Fruit fly (Drosophila melanogaster) whole organism, embryonic: ENCODE data around the gene RhoGAP93B.

ENCODE experiments used
- Ada2b ChIP-seq: fragments of 200-800 bp; sonication (Bioruptor generic); IDR thresholded peaks from 2 replicates; pipeline ENCODE4 v1.3.6; 2022; ENCODE audit warnings: missing biosample characterization, missing genetic modification characterization
- Antp ChIP-seq: fragments of 200-800 bp; sonication (Bioruptor generic); optimal IDR thresholded peaks from 3 replicates; lab custom pipeline; 2016; ENCODE audit warnings: missing biosample characterization, missing genetic modification characterization
- Bgb ChIP-seq: fragments of 200-800 bp; sonication (Bioruptor generic); IDR thresholded peaks from 2 replicates; pipeline ENCODE4 v1.3.6; 2022; ENCODE audit warnings: missing biosample characterization, missing genetic modification characterization; ENCODE audit not compliant: partially characterized antibody
- CG10267 ChIP-seq: fragments of 200-800 bp; sonication (Bioruptor generic); optimal IDR thresholded peaks from 2 replicates; lab custom pipeline; 2018; ENCODE audit warnings: missing biosample characterization, mild to moderate bottlenecking, missing genetic modification characterization, moderate library complexity
- CG13287 ChIP-seq: fragments of 200-800 bp; sonication (Bioruptor generic); IDR thresholded peaks from 2 replicates; pipeline ENCODE4 v1.3.6; 2022; ENCODE audit warnings: missing biosample characterization, missing genetic modification characterization; ENCODE audit not compliant: partially characterized antibody
- CG14710 ChIP-seq: fragments of 200-800 bp; sonication (Bioruptor generic); optimal IDR thresholded peaks from 3 replicates; lab custom pipeline; 2019; ENCODE audit warnings: missing biosample characterization, mild to moderate bottlenecking, missing genetic modification characterization, moderate library complexity
- CG15269 ChIP-seq: fragments of 200-800 bp; sonication (Bioruptor generic); optimal IDR thresholded peaks from 2 replicates; lab custom pipeline; 2018; ENCODE audit warnings: missing biosample characterization, mild to moderate bottlenecking, missing genetic modification characterization, moderate library complexity
- CG2116 ChIP-seq: fragments of 200-800 bp; sonication (Bioruptor generic); optimal IDR thresholded peaks from 3 replicates; lab custom pipeline; 2018; ENCODE audit warnings: missing biosample characterization, mild to moderate bottlenecking, missing genetic modification characterization
- CG34422 ChIP-seq: fragments of 200-800 bp; sonication (Bioruptor generic); IDR thresholded peaks from 3 replicates; pipeline ENCODE4 v1.3.6; 2022; ENCODE audit warnings: missing biosample characterization, missing genetic modification characterization
- CG4617 ChIP-seq: fragments of 200-800 bp; sonication (Bioruptor generic); optimal IDR thresholded peaks from 3 replicates; lab custom pipeline; 2016; ENCODE audit warnings: missing biosample characterization, missing genetic modification characterization, borderline replicate concordance
- CG5245 ChIP-seq: fragments of 200-800 bp; sonication (Bioruptor generic); optimal IDR thresholded peaks from 3 replicates; lab custom pipeline; 2016; ENCODE audit warnings: missing biosample characterization, missing genetic modification characterization
- CG6791 ChIP-seq: fragments of 200-800 bp; sonication (Bioruptor generic); IDR thresholded peaks from 3 replicates; pipeline ENCODE4 v1.3.6; 2022; ENCODE audit warnings: missing biosample characterization, missing genetic modification characterization; ENCODE audit not compliant: partially characterized antibody
- CG8290 ChIP-seq, 3 experiments: fragments of 200-800 bp; sonication (Bioruptor generic); optimal IDR thresholded peaks; 2 replicates each; lab custom pipeline; 2016 to 2019; ENCODE audit warnings: missing biosample characterization in 3 of 3, missing genetic modification characterization in 3 of 3, mild to moderate bottlenecking in 2 of 3, moderate library complexity in 1 of 3
- CG8944 ChIP-seq: fragments of 200-800 bp; sonication (Bioruptor generic); optimal IDR thresholded peaks from 3 replicates; lab custom pipeline; 2016; ENCODE audit warnings: missing biosample characterization, missing genetic modification characterization
- Dll ChIP-seq: fragments of 200-800 bp; sonication (Bioruptor generic); IDR thresholded peaks from 4 replicates; pipeline ENCODE4 v1.3.6; 2022; ENCODE audit warnings: missing biosample characterization, missing genetic modification characterization; ENCODE audit not compliant: partially characterized antibody
- Dp ChIP-seq: fragments of 200-800 bp; sonication (Bioruptor generic); optimal IDR thresholded peaks from 2 replicates; lab custom pipeline; 2018; ENCODE audit warnings: missing biosample characterization, mild to moderate bottlenecking, missing genetic modification characterization, moderate library complexity
- Dref ChIP-seq: fragments of 200-800 bp; sonication (Bioruptor generic); IDR thresholded peaks from 2 replicates; pipeline ENCODE4 v1.3.6; 2022; ENCODE audit warnings: missing biosample characterization, missing genetic modification characterization
- E2f2 ChIP-seq: fragments of 200-800 bp; sonication (Bioruptor generic); IDR thresholded peaks from 2 replicates; pipeline ENCODE4 v1.3.6; 2022; ENCODE audit warnings: missing biosample characterization, missing genetic modification characterization
- Ets97D ChIP-seq: fragments of 200-800 bp; sonication (Bioruptor generic); optimal IDR thresholded peaks from 3 replicates; lab custom pipeline; 2016; ENCODE audit warnings: missing biosample characterization, missing genetic modification characterization
- Fer3 ChIP-seq: fragments of 200-800 bp; sonication (Bioruptor generic); optimal IDR thresholded peaks from 2 replicates; lab custom pipeline; 2018; ENCODE audit warnings: missing biosample characterization, mild to moderate bottlenecking, missing genetic modification characterization, moderate library complexity
- HmgZ ChIP-seq: fragments of 200-800 bp; sonication (Bioruptor generic); optimal IDR thresholded peaks from 2 replicates; lab custom pipeline; 2018; ENCODE audit warnings: missing biosample characterization, mild to moderate bottlenecking, missing genetic modification characterization
- Hsf ChIP-seq: fragments of 200-800 bp; sonication (Bioruptor generic); optimal IDR thresholded peaks from 3 replicates; lab custom pipeline; 2016; ENCODE audit warnings: missing biosample characterization, missing genetic modification characterization
- MESR4 ChIP-seq: fragments of 200-800 bp; sonication (Bioruptor generic); optimal IDR thresholded peaks from 2 replicates; lab custom pipeline; 2018; ENCODE audit warnings: missing biosample characterization, mild to moderate bottlenecking, missing genetic modification characterization, moderate library complexity
- Med ChIP-seq: fragments of 200-800 bp; sonication (Bioruptor generic); peaks from one replicate; lab custom pipeline; 2016; ENCODE audit warnings: missing biosample characterization, missing genetic modification characterization, mild to moderate bottlenecking, inconsistent platforms, moderate library complexity
- Pdp1 ChIP-seq, 2 experiments: fragments of 200-800 bp; sonication (Bioruptor generic); optimal IDR thresholded peaks; 3 replicates each; lab custom pipeline; 2016; ENCODE audit warnings: missing biosample characterization in 2 of 2, missing genetic modification characterization in 2 of 2, mild to moderate bottlenecking in 1 of 2, moderate library complexity in 1 of 2
- Sin3A ChIP-seq: fragments of >200 bp; optimal IDR thresholded peaks from 2 replicates; lab custom pipeline; 2018
- Xrp1 ChIP-seq: fragments of 200-800 bp; sonication (Bioruptor generic); IDR thresholded peaks from 2 replicates; pipeline ENCODE4 v1.3.6; 2022; ENCODE audit warnings: missing biosample characterization, missing genetic modification characterization
- amos ChIP-seq: fragments of 200-800 bp; sonication (Bioruptor generic); IDR thresholded peaks from 2 replicates; pipeline ENCODE4 v1.3.6; 2022; ENCODE audit warnings: missing biosample characterization, missing genetic modification characterization; ENCODE audit not compliant: partially characterized antibody
- ase ChIP-seq: fragments of 200-800 bp; sonication (Bioruptor generic); IDR thresholded peaks from 3 replicates; pipeline ENCODE4 v1.3.6; 2022; ENCODE audit warnings: missing biosample characterization, missing genetic modification characterization
- bbx ChIP-seq: fragments of 200-800 bp; sonication (Bioruptor generic); IDR thresholded peaks from 2 replicates; pipeline ENCODE4 v1.3.6; 2022; ENCODE audit warnings: missing biosample characterization, missing genetic modification characterization; ENCODE audit not compliant: partially characterized antibody
- ci ChIP-seq: fragments of 200-800 bp; sonication (Bioruptor generic); IDR thresholded peaks from 3 replicates; pipeline ENCODE4 v1.3.6; 2022; ENCODE audit warnings: missing biosample characterization, missing genetic modification characterization
- dm ChIP-seq: fragments of 200-800 bp; sonication (Bioruptor generic); optimal IDR thresholded peaks from 3 replicates; lab custom pipeline; 2016; ENCODE audit warnings: missing biosample characterization, missing genetic modification characterization
- dpn ChIP-seq, 2 experiments: fragments of 200-800 bp; sonication (Bioruptor generic); optimal IDR thresholded peaks; 3 replicates each; lab custom pipeline; 2016; ENCODE audit warnings: missing biosample characterization in 2 of 2, missing genetic modification characterization in 2 of 2
- dysf ChIP-seq: fragments of 200-800 bp; sonication (Bioruptor generic); IDR thresholded peaks from 3 replicates; pipeline ENCODE4 v1.3.6; 2022; ENCODE audit warnings: missing biosample characterization, missing genetic modification characterization
- ems ChIP-seq: fragments of 200-800 bp; sonication (Bioruptor generic); optimal IDR thresholded peaks from 3 replicates; lab custom pipeline; 2016; ENCODE audit warnings: missing biosample characterization, missing genetic modification characterization
- ftz-f1 ChIP-seq: fragments of 200-800 bp; sonication (Bioruptor generic); optimal IDR thresholded peaks from 2 replicates; lab custom pipeline; 2016; ENCODE audit warnings: missing biosample characterization, missing genetic modification characterization
- gfzf ChIP-seq: fragments of 200-800 bp; sonication (Bioruptor generic); optimal IDR thresholded peaks from 2 replicates; lab custom pipeline; 2016; ENCODE audit warnings: missing biosample characterization, mild to moderate bottlenecking, missing genetic modification characterization, moderate library complexity
- gsb-n ChIP-seq: fragments of 200-800 bp; sonication (Bioruptor generic); optimal IDR thresholded peaks from 3 replicates; lab custom pipeline; 2018; ENCODE audit warnings: missing biosample characterization, mild to moderate bottlenecking, missing genetic modification characterization
- mam ChIP-seq: fragments of 200-800 bp; sonication (Bioruptor generic); optimal IDR thresholded peaks from 3 replicates; lab custom pipeline; 2016; ENCODE audit warnings: missing biosample characterization, missing genetic modification characterization
- mld ChIP-seq: fragments of 200-800 bp; sonication (Bioruptor generic); IDR thresholded peaks from 3 replicates; pipeline ENCODE4 v1.3.6; 2022; ENCODE audit warnings: missing biosample characterization, missing genetic modification characterization; ENCODE audit not compliant: partially characterized antibody
- nau ChIP-seq: fragments of 200-800 bp; sonication (Bioruptor generic); optimal IDR thresholded peaks from 3 replicates; lab custom pipeline; 2017; ENCODE audit warnings: missing biosample characterization, mild to moderate bottlenecking, missing genetic modification characterization, missing genetic modification reagents
- pnt ChIP-seq: fragments of 200-800 bp; sonication (Bioruptor generic); optimal IDR thresholded peaks from 3 replicates; lab custom pipeline; 2016; ENCODE audit warnings: missing biosample characterization, missing genetic modification characterization
- row ChIP-seq: fragments of 200-800 bp; sonication (Bioruptor generic); IDR thresholded peaks from 3 replicates; pipeline ENCODE4 v1.3.6; 2022; ENCODE audit warnings: missing biosample characterization, missing genetic modification characterization
- slbo ChIP-seq: fragments of 200-800 bp; sonication (Bioruptor generic); IDR thresholded peaks from 2 replicates; pipeline ENCODE4 v1.3.6; 2022; ENCODE audit warnings: missing biosample characterization, missing genetic modification characterization
- ssp ChIP-seq: fragments of 200-800 bp; sonication (Bioruptor generic); IDR thresholded peaks from 2 replicates; pipeline ENCODE4 v1.3.6; 2022; ENCODE audit warnings: missing biosample characterization, missing genetic modification characterization
- trem ChIP-seq: fragments of 200-800 bp; optimal IDR thresholded peaks from 3 replicates; lab custom pipeline; 2019; ENCODE audit warnings: missing biosample characterization, mild to moderate bottlenecking, missing genetic modification characterization, moderate library complexity
- unc-4 ChIP-seq: fragments of 200-800 bp; sonication (Bioruptor generic); IDR thresholded peaks from 2 replicates; pipeline ENCODE4 v1.3.6; 2022; ENCODE audit warnings: missing biosample characterization, missing genetic modification characterization; ENCODE audit not compliant: partially characterized antibody
- vvl ChIP-seq: fragments of 200-800 bp; sonication (Bioruptor generic); IDR thresholded peaks from 2 replicates; pipeline ENCODE4 v1.3.6; 2022; ENCODE audit warnings: missing biosample characterization, missing genetic modification characterization
- zen2 ChIP-seq: fragments of 200-800 bp; sonication (Bioruptor generic); IDR thresholded peaks from 3 replicates; pipeline ENCODE4 v1.3.6; 2022; ENCODE audit warnings: missing biosample characterization, missing genetic modification characterization; ENCODE audit not compliant: partially characterized antibody

RhoGAP93B gene

dm6 chr3R:21118784-21119183, 21.2 kb upstream of the RhoGAP93B start, which contains the start of gene Bdbt (continued):
- TF ChIP-seq ase (GFP tag; lab: Robert Waterston, UW): no peak
- TF ChIP-seq Hsf: peak; percentile 33
- peak; percentile 6 for TF ChIP-seq CG8944
- peak; percentile 73 for TF ChIP-seq HmgZ (tag; lab: Kevin White, UChicago)
- TF ChIP-seq mld: peak; percentile 83
- no peak for TF ChIP-seq CG5245 (GFP tag; lab: Kevin White, UChicago)
- peak; percentile 77 for TF ChIP-seq row (GFP tag; lab: Robert Waterston, UW)
- peak; percentile 63 for TF ChIP-seq zen2
- peak; percentile 25 for TF ChIP-seq Fer3 (tag; lab: Kevin White, UChicago)
- TF ChIP-seq Ada2b (GFP tag; lab: Robert Waterston, UW): 0 out of 2 replicates have a peak, but pooled peaks have one; percentile 38
- peak; percentile 81 for TF ChIP-seq gfzf
- TF ChIP-seq dysf: peak; percentile 32; the same call in 1 of the 3 replicates
- peak; percentile 5 for TF ChIP-seq MESR4 (GFP tag; lab: Kevin White, UChicago)
- TF ChIP-seq CG15269 (tag; lab: Kevin White, UChicago): no peak
- peak; percentile 39 for TF ChIP-seq Antp (GFP tag; lab: Kevin White, UChicago)
- peak; percentile 68 for TF ChIP-seq amos
- peak; percentile 68 for TF ChIP-seq slbo (GFP tag; lab: Robert Waterston, UW)
- TF ChIP-seq Dref (GFP tag; lab: Robert Waterston, UW): peak; percentile 9; the same call in 1 of the 2 replicates
- peak; percentile 35 for TF ChIP-seq ems
- TF ChIP-seq mam (GFP tag; lab: Kevin White, UChicago): peak; percentile 39
- peak; percentile 95 for TF ChIP-seq CG6791 (GFP tag; lab: Robert Waterston, UW)

DNA sequence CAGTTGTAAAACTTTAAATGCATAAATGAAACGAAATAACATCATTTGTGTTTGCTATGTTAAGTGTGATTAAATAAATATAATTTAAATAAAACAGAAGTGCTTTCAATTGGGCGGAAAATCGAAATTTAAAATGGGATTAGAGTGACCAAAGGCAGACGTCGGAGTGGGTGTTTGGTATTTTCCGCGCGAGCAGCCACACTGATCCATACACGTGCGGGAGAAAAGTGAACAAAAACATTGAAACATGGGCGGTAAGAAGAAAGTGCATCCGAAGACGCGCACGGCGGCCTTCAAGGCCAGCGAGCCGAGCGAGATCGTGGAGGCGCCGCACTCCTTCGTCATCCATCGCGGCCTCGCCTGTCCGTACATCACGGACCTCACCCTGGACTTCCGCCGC, 18.4 kb upstream of the RhoGAP93B start, which contains the start of gene ppan:
Gene ppan (plus strand): TSS at position 198 of the 400 bp plus-strand sequence.
- TF ChIP-seq CG34422 (GFP tag; lab: Robert Waterston, UW) (peak; percentile 77; the same call in 2 of the 3 replicates), unc-4 (GFP tag; lab: Robert Waterston, UW) (peak; percentile 35; the same call in 1 of the 2 replicates), E2f2 (peak; percentile 91), CG14710 (peak; percentile 42), CG2116 (GFP tag; lab: Kevin White, UChicago) (peak; percentile 44), Ets97D (peak; percentile 58), pnt (GFP tag; lab: Kevin White, UChicago) (no peak), trem (tag; lab: Kevin White, UChicago) (peak; percentile 33), Dp (GFP tag; lab: Kevin White, UChicago) (peak; percentile 84), vvl (GFP tag; lab: Robert Waterston, UW) (0 out of 2 replicates have a peak, but pooled peaks have one; percentile 8), Med (GFP tag; lab: Kevin White, UChicago) (peak; percentile 70), dpn (GFP tag; optimal IDR thresholded peaks at IDR 0.05; lab: Kevin White, UChicago) (no peak), ssp (peak; percentile 46), nau (GFP tag; lab: Kevin White, UChicago) (no peak), CG10267 (tag; lab: Kevin White, UChicago) (peak; percentile 31), CG13287 (GFP tag; lab: Robert Waterston, UW) (peak; percentile 64), Bgb (GFP tag; lab: Robert Waterston, UW) (peak; percentile 53), gsb-n (tag; lab: Kevin White, UChicago) (no peak), ftz-f1 (GFP tag; lab: Kevin White, UChicago) (peak; percentile 66), dm (peak; percentile 96), CG8944 (no peak), ci (peak; percentile 30; the same call in 1 of the 3 replicates), CG4617 (peak; percentile 16), Xrp1 (GFP tag; lab: Robert Waterston, UW) (0 out of 2 replicates have a peak, but pooled peaks have one; percentile 13), bbx (GFP tag; lab: Robert Waterston, UW) (0 out of 2 replicates have a peak, but pooled peaks have one; percentile 31), CG8290 (GFP tag; optimal IDR thresholded peaks at IDR 0.05; lab: Kevin White, UChicago) (no peak), CG8290 (tag; optimal IDR thresholded peaks at IDR 0.05; lab: Kevin White, UChicago) (no peak), Sin3A (lab: Kevin White, UChicago) (peak; percentile 6), Pdp1 (GFP tag; optimal IDR thresholded peaks at IDR 0.05; lab: Kevin White, UChicago) (peak in 1 of 2 experiments; percentile 28), mld (no peak), Dll (GFP tag; lab: Robert Waterston, UW) (0 out of 4 replicates have a peak, but pooled peaks have one; percentile 34)
